Fruit fly (Drosophila melanogaster) whole organism, embryonic: ENCODE measurements around the gene CG32187.
A peak's percentile ranks its signal among the peaks of the same experiment; 100 is the strongest.

Experiments
- Abd-B ChIP-seq: fragments of 200-800 bp; sonication (Bioruptor generic); optimal IDR thresholded peaks from 2 replicates; lab custom pipeline; 2018; ENCODE audit warnings: missing biosample characterization, mild to moderate bottlenecking, missing genetic modification characterization, moderate library complexity
- Ada2b ChIP-seq: fragments of 200-800 bp; sonication (Bioruptor generic); IDR thresholded peaks from 2 replicates; pipeline ENCODE4 v1.3.6; 2022; ENCODE audit warnings: missing biosample characterization, missing genetic modification characterization
- Antp ChIP-seq: fragments of 200-800 bp; sonication (Bioruptor generic); optimal IDR thresholded peaks from 3 replicates; lab custom pipeline; 2016; ENCODE audit warnings: missing biosample characterization, missing genetic modification characterization
- CG10959 ChIP-seq: fragments of 200-800 bp; sonication (Bioruptor generic); IDR thresholded peaks from 2 replicates; pipeline ENCODE4 v1.3.6; 2022; ENCODE audit warnings: missing biosample characterization, missing genetic modification characterization
- CG11696 ChIP-seq: fragments of 200-800 bp; sonication (Bioruptor generic); IDR thresholded peaks from 2 replicates; pipeline ENCODE4 v1.3.6; 2022; ENCODE audit warnings: missing biosample characterization, missing genetic modification characterization
- CG16815 ChIP-seq: fragments of 200-800 bp; sonication (Bioruptor generic); optimal IDR thresholded peaks from 3 replicates; lab custom pipeline; 2017; ENCODE audit warnings: missing biosample characterization, mild to moderate bottlenecking, missing genetic modification characterization
- CG17359 ChIP-seq: fragments of 200-800 bp; sonication (Bioruptor generic); optimal IDR thresholded peaks from 3 replicates; lab custom pipeline; 2018; ENCODE audit warnings: missing biosample characterization, mild to moderate bottlenecking, missing genetic modification characterization, moderate library complexity
- CG17361 ChIP-seq: fragments of 200-800 bp; sonication (Bioruptor generic); IDR thresholded peaks from 3 replicates; pipeline ENCODE4 v1.3.6; 2022; ENCODE audit warnings: missing biosample characterization, missing genetic modification characterization
- CG17612 ChIP-seq: fragments of 200-800 bp; sonication (Bioruptor generic); IDR thresholded peaks from 2 replicates; pipeline ENCODE4 v1.3.6; 2022; ENCODE audit warnings: missing biosample characterization, missing genetic modification characterization
- CG2875 ChIP-seq: fragments of 200-800 bp; sonication (Bioruptor generic); optimal IDR thresholded peaks from 2 replicates; lab custom pipeline; 2017; ENCODE audit warnings: missing biosample characterization, mild to moderate bottlenecking, missing genetic modification characterization, missing genetic modification reagents
- CG30403 ChIP-seq: fragments of 200-800 bp; sonication (Bioruptor generic); optimal IDR thresholded peaks from 3 replicates; lab custom pipeline; 2016; ENCODE audit warnings: missing biosample characterization, missing genetic modification characterization
- CG34376 ChIP-seq: fragments of 200-800 bp; sonication (Bioruptor generic); optimal IDR thresholded peaks from 2 replicates; lab custom pipeline; 2018; ENCODE audit warnings: missing biosample characterization, mild to moderate bottlenecking, missing genetic modification characterization
- CG4617 ChIP-seq: fragments of 200-800 bp; sonication (Bioruptor generic); optimal IDR thresholded peaks from 3 replicates; lab custom pipeline; 2016; ENCODE audit warnings: missing biosample characterization, missing genetic modification characterization, borderline replicate concordance
- CG6689 ChIP-seq: fragments of 200-800 bp; sonication (Bioruptor generic); IDR thresholded peaks from 2 replicates; pipeline ENCODE4 v1.3.6; 2022; ENCODE audit warnings: missing biosample characterization, missing genetic modification characterization
- CG7271 ChIP-seq: fragments of 200-800 bp; sonication (Bioruptor generic); optimal IDR thresholded peaks from 2 replicates; lab custom pipeline; 2018; ENCODE audit warnings: missing biosample characterization, mild to moderate bottlenecking, missing genetic modification characterization, moderate library complexity
- CG9215 ChIP-seq: fragments of 200-800 bp; sonication (Bioruptor generic); IDR thresholded peaks from 2 replicates; pipeline ENCODE4 v1.3.6; 2022; ENCODE audit warnings: missing biosample characterization, missing genetic modification characterization
- CG9727 ChIP-seq: fragments of 200-800 bp; sonication (Bioruptor generic); optimal IDR thresholded peaks from 3 replicates; lab custom pipeline; 2017; ENCODE audit warnings: missing biosample characterization, mild to moderate bottlenecking, missing genetic modification characterization
- Chrac-16 ChIP-seq: fragments of 200-800 bp; sonication (Bioruptor generic); optimal IDR thresholded peaks from 3 replicates; lab custom pipeline; 2016; ENCODE audit warnings: missing biosample characterization, missing genetic modification characterization
- Doc2 ChIP-seq: fragments of 200-800 bp; sonication (Bioruptor generic); IDR thresholded peaks from 2 replicates; pipeline ENCODE4 v1.3.6; 2022; ENCODE audit warnings: missing biosample characterization, missing genetic modification characterization
- Eip74EF ChIP-seq, 2 experiments: fragments of 200-800 bp in 1 of 2; fragments of >200 bp in 1 of 2; sonication (Bioruptor generic) in 1 of 2; optimal IDR thresholded peaks; 2 replicates each; lab custom pipeline; 2017 to 2019; ENCODE audit warnings: missing biosample characterization in 2 of 2, missing genetic modification characterization in 2 of 2, mild to moderate bottlenecking in 1 of 2, moderate library complexity in 1 of 2
- Ets97D ChIP-seq: fragments of 200-800 bp; sonication (Bioruptor generic); optimal IDR thresholded peaks from 3 replicates; lab custom pipeline; 2016; ENCODE audit warnings: missing biosample characterization, missing genetic modification characterization
- Hey ChIP-seq: fragments of 200-800 bp; sonication (Bioruptor generic); optimal IDR thresholded peaks from 3 replicates; lab custom pipeline; 2018; ENCODE audit warnings: missing biosample characterization, mild to moderate bottlenecking, missing genetic modification characterization
- Hr51 ChIP-seq, 2 experiments: fragments of 200-800 bp; sonication (Bioruptor generic); optimal IDR thresholded peaks; 2 replicates in 1 of 2; 3 replicates in 1 of 2; lab custom pipeline; 2016 to 2018; ENCODE audit warnings: missing biosample characterization in 2 of 2, missing genetic modification characterization in 2 of 2, mild to moderate bottlenecking in 1 of 2, moderate library complexity in 1 of 2
- NC2β ChIP-seq: fragments of 200-800 bp; sonication (Bioruptor generic); optimal IDR thresholded peaks from 2 replicates; lab custom pipeline; 2016; ENCODE audit warnings: missing biosample characterization, missing genetic modification characterization
- Neu2 ChIP-seq: fragments of 200-800 bp; sonication (Bioruptor generic); optimal IDR thresholded peaks from 3 replicates; lab custom pipeline; 2016; ENCODE audit warnings: missing biosample characterization, missing genetic modification characterization, borderline replicate concordance
- Oli ChIP-seq: fragments of 200-800 bp; sonication (Bioruptor generic); optimal IDR thresholded peaks from 2 replicates; lab custom pipeline; 2018; ENCODE audit warnings: missing biosample characterization, mild to moderate bottlenecking, missing genetic modification characterization, moderate library complexity
- Rfx ChIP-seq: fragments of 200-800 bp; sonication (Bioruptor generic); IDR thresholded peaks from 2 replicates; pipeline ENCODE4 v1.3.6; 2022; ENCODE audit warnings: missing biosample characterization, missing genetic modification characterization
- Six4 ChIP-seq: fragments of 200-800 bp; sonication (Bioruptor generic); optimal IDR thresholded peaks from 2 replicates; lab custom pipeline; 2016; ENCODE audit warnings: missing biosample characterization, missing genetic modification characterization
- Sry-δ ChIP-seq: fragments of 200-800 bp; sonication (Bioruptor generic); optimal IDR thresholded peaks from 2 replicates; lab custom pipeline; 2016; ENCODE audit warnings: missing biosample characterization, missing genetic modification characterization
- Trl ChIP-seq, 3 experiments: fragments of >200 bp in 2 of 3; fragments of 200-800 bp in 1 of 3; sonication (Bioruptor generic) in 1 of 3; optimal IDR thresholded peaks; 2 replicates in 1 of 3; 3 replicates in 2 of 3; lab custom pipeline; 2016 to 2017; ENCODE audit warnings: missing biosample characterization in 1 of 3, missing genetic modification characterization in 1 of 3
- ab ChIP-seq: fragments of 200-800 bp; sonication (Bioruptor generic); optimal IDR thresholded peaks from 2 replicates; lab custom pipeline; 2016; ENCODE audit warnings: missing biosample characterization, missing genetic modification characterization
- ato ChIP-seq: fragments of 200-800 bp; sonication (Bioruptor generic); IDR thresholded peaks from 2 replicates; pipeline ENCODE4 v1.3.6; 2022; ENCODE audit warnings: missing biosample characterization, missing genetic modification characterization; ENCODE audit not compliant: partially characterized antibody
- cato ChIP-seq: fragments of 200-800 bp; sonication (Bioruptor generic); optimal IDR thresholded peaks from 2 replicates; lab custom pipeline; 2016; ENCODE audit warnings: missing biosample characterization, missing genetic modification characterization, borderline replicate concordance
- dmrt99B ChIP-seq: fragments of 200-800 bp; sonication (Bioruptor generic); optimal IDR thresholded peaks from 2 replicates; lab custom pipeline; 2018; ENCODE audit warnings: missing biosample characterization, mild to moderate bottlenecking, missing genetic modification characterization, moderate library complexity
- fd3F ChIP-seq: fragments of 200-800 bp; sonication (Bioruptor generic); optimal IDR thresholded peaks from 2 replicates; lab custom pipeline; 2018; ENCODE audit warnings: missing biosample characterization, mild to moderate bottlenecking, missing genetic modification characterization, moderate library complexity
- fru ChIP-seq: fragments of >200 bp; optimal IDR thresholded peaks from 2 replicates; lab custom pipeline; 2017
- gsb ChIP-seq: fragments of 200-800 bp; sonication (Bioruptor generic); IDR thresholded peaks from 2 replicates; pipeline ENCODE4 v1.3.6; 2022; ENCODE audit warnings: missing biosample characterization, missing genetic modification characterization
- h ChIP-seq: fragments of >200 bp; optimal IDR thresholded peaks from 2 replicates; lab custom pipeline; 2017
- oc ChIP-seq: fragments of 200-800 bp; sonication (Bioruptor generic); optimal IDR thresholded peaks from 2 replicates; lab custom pipeline; 2018; ENCODE audit warnings: missing biosample characterization, mild to moderate bottlenecking, missing genetic modification characterization, moderate library complexity
- pan ChIP-seq, 4 experiments: fragments of >200 bp in 3 of 4; fragments of 200-800 bp in 1 of 4; sonication (Bioruptor generic) in 1 of 4; optimal IDR thresholded peaks in 3 of 4; IDR thresholded peaks in 1 of 4; 2 replicates each; pipeline versions ENCODE4 v1.3.6 to Lab custom; 2017 to 2022; ENCODE audit warnings: missing biosample characterization in 2 of 4, missing genetic modification characterization in 2 of 4, mixed read lengths in 1 of 4
- pho ChIP-seq: fragments of 200-800 bp; sonication (Bioruptor generic); optimal IDR thresholded peaks from 2 replicates; lab custom pipeline; 2016; ENCODE audit warnings: missing biosample characterization, missing genetic modification characterization
- pita ChIP-seq: fragments of 200-800 bp; sonication (Bioruptor generic); optimal IDR thresholded peaks from 2 replicates; lab custom pipeline; 2017; ENCODE audit warnings: missing biosample characterization, mild to moderate bottlenecking, missing genetic modification characterization
- row ChIP-seq: fragments of 200-800 bp; sonication (Bioruptor generic); IDR thresholded peaks from 3 replicates; pipeline ENCODE4 v1.3.6; 2022; ENCODE audit warnings: missing biosample characterization, missing genetic modification characterization
- schlank ChIP-seq: fragments of 200-800 bp; sonication (Bioruptor generic); optimal IDR thresholded peaks from 2 replicates; lab custom pipeline; 2018; ENCODE audit warnings: missing biosample characterization, mild to moderate bottlenecking, missing genetic modification characterization
- slbo ChIP-seq: fragments of 200-800 bp; sonication (Bioruptor generic); IDR thresholded peaks from 2 replicates; pipeline ENCODE4 v1.3.6; 2022; ENCODE audit warnings: missing biosample characterization, missing genetic modification characterization
- slou ChIP-seq: fragments of 200-800 bp; sonication (Bioruptor generic); optimal IDR thresholded peaks from 3 replicates; lab custom pipeline; 2016; ENCODE audit warnings: missing biosample characterization, missing genetic modification characterization
- sr ChIP-seq: fragments of 200-800 bp; sonication (Bioruptor generic); IDR thresholded peaks from 3 replicates; pipeline ENCODE4 v1.3.6; 2022; ENCODE audit warnings: missing biosample characterization, missing genetic modification characterization
- zf30C ChIP-seq: fragments of 200-800 bp; sonication (Bioruptor generic); optimal IDR thresholded peaks from 3 replicates; lab custom pipeline; 2018; ENCODE audit warnings: missing biosample characterization, mild to moderate bottlenecking, missing genetic modification characterization

The CG32187 gene

DNA sequence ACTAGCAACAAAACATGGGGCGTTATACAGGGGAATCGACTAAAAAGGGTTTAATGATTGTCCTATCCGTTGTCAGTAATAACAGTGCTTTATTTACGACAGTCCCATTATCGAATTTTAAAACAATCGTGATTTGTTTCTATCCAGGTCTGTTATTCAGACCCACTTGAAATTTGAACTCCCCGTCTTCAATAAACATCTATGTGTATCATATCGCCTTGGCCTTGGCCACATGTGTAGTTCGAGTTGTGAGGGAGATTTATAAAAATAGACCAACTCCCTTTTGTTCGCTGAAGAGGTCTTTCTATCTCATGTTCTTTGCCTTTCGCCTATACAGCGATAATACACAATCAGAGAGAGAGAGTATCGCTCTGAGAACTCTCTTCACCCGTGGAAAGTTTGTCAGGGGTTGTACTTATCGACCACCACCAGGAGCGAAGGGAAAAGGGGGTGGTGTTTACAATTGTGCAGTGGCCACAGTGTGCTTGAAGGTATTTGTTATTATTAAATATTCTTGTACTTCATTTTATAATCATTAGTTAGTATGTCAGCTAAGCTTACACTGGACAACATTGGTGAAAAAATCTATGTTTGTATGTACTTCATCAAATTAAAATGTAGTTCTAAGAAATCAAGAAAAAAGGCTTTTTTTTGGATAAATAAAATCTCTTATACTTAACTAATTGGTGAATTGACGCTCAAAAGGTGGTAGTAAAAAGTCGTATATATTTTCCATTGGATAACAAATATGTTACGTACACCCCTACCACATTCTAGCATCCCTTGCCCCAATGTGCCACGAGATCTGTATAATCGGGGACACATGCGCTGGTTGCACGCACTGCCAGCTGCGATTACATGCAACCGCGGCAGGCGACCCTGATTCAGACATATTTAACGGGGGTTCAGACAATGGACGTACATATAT lies 48.7 kb downstream of the CG32187 start (continued):
- TF ChIP-seq slbo (GFP tag; lab: Robert Waterston, UW) = no peak
- TF ChIP-seq Ets97D (GFP tag; lab: Kevin White, UChicago) = peak; percentile 7
- TF ChIP-seq CG4617 (GFP tag; lab: Kevin White, UChicago) = no peak
- no peak for TF ChIP-seq fd3F (GFP tag; lab: Kevin White, UChicago)
- TF ChIP-seq CG17612 (GFP tag; lab: Robert Waterston, UW) = no peak
- peak; percentile 35 for TF ChIP-seq Hey
- peak in 1 of 2 experiments; percentile 63 for TF ChIP-seq Trl (optimal IDR thresholded peaks at IDR 0.05; lab: Kevin White, UChicago)
- TF ChIP-seq Trl (GFP tag; optimal IDR thresholded peaks at IDR 0.05; lab: Kevin White, UChicago) = peak; percentile 56
- no peak for TF ChIP-seq gsb
- TF ChIP-seq Ada2b (GFP tag; lab: Robert Waterston, UW) = peak; percentile 37; the same call in 1 of the 2 replicates
- no peak for TF ChIP-seq CG9215
- no peak for TF ChIP-seq Sry-δ (GFP tag; lab: Kevin White, UChicago)
- peak; percentile 93 for TF ChIP-seq CG9727 (GFP tag; lab: Kevin White, UChicago)
- no peak for TF ChIP-seq ab (GFP tag; lab: Kevin White, UChicago)
- TF ChIP-seq Chrac-16 = peak; percentile 76
- TF ChIP-seq pan (optimal IDR thresholded peaks at IDR 0.05; lab: Kevin White, UChicago) = no peak
- peak in 1 of 2 experiments; percentile 37 for TF ChIP-seq pan (GFP tag; optimal IDR thresholded peaks at IDR 0.05 in 1 of 2, IDR thresholded peaks at IDR 0.05 in 1 of 2)
- TF ChIP-seq CG30403 (GFP tag; lab: Kevin White, UChicago) = peak; percentile 83
- TF ChIP-seq Eip74EF (GFP tag; optimal IDR thresholded peaks at IDR 0.05; lab: Kevin White, UChicago) = peak in 1 of 2 experiments; percentile 72
- TF ChIP-seq CG10959 (GFP tag; lab: Robert Waterston, UW) = peak; percentile 70
- no peak for TF ChIP-seq Neu2 (GFP tag; lab: Kevin White, UChicago)
- no peak for TF ChIP-seq Rfx
- TF ChIP-seq fru (lab: Kevin White, UChicago) = no peak
- TF ChIP-seq CG34376 = peak; percentile 57
- no peak for TF ChIP-seq pho (GFP tag; lab: Kevin White, UChicago)
- TF ChIP-seq schlank (tag; lab: Kevin White, UChicago) = no peak
- peak; percentile 83 for TF ChIP-seq row (GFP tag; lab: Robert Waterston, UW)
- TF ChIP-seq CG6689 (GFP tag; lab: Robert Waterston, UW) = peak; percentile 82
- peak; percentile 87 for TF ChIP-seq dmrt99B (tag; lab: Kevin White, UChicago)
- peak; percentile 63 for TF ChIP-seq cato (GFP tag; lab: Kevin White, UChicago)
- peak; percentile 86 for TF ChIP-seq CG16815 (GFP tag; lab: Kevin White, UChicago)
- peak; percentile 31 for TF ChIP-seq slou (GFP tag; lab: Kevin White, UChicago)
- TF ChIP-seq Hr51 (GFP tag; optimal IDR thresholded peaks at IDR 0.05; lab: Kevin White, UChicago) = peak; percentile 22 to 76
- no peak for TF ChIP-seq Doc2
- no peak for TF ChIP-seq ato (GFP tag; lab: Robert Waterston, UW)
- peak; percentile 82 for TF ChIP-seq Oli (tag; lab: Kevin White, UChicago)
- no peak for TF ChIP-seq pita (GFP tag; lab: Kevin White, UChicago)
- no peak for TF ChIP-seq h
- peak; percentile 64 for TF ChIP-seq oc
- peak; percentile 55 for TF ChIP-seq Antp (GFP tag; lab: Kevin White, UChicago)
- no peak for TF ChIP-seq zf30C
- TF ChIP-seq CG2875 (GFP tag; lab: Kevin White, UChicago) = peak; percentile 88
- peak; percentile 69 for TF ChIP-seq CG17359 (tag; lab: Kevin White, UChicago)
- TF ChIP-seq CG11696 (GFP tag; lab: Robert Waterston, UW) = 0 out of 2 replicates have a peak, but pooled peaks have one; percentile 38
- peak; percentile 96 for TF ChIP-seq CG17361 (GFP tag; lab: Robert Waterston, UW)
- no peak for TF ChIP-seq sr (GFP tag; lab: Robert Waterston, UW)
- no peak for TF ChIP-seq CG7271 (tag; lab: Kevin White, UChicago)
- TF ChIP-seq Abd-B (GFP tag; lab: Kevin White, UChicago) = peak; percentile 34
- peak; percentile 69 for TF ChIP-seq NC2β (GFP tag; lab: Kevin White, UChicago)
- TF ChIP-seq Six4 (GFP tag; lab: Kevin White, UChicago) = peak; percentile 72
